Worm (Caenorhabditis elegans) whole organism, young adult: Measurements from ENCODE around the gene tbb-1.
A peak's percentile ranks its signal among the peaks of the same experiment; 100 is the strongest.

Experiments used
- B0261.1 ChIP-seq: sonication (generic microtip); optimal IDR thresholded peaks from 2 replicates; lab custom pipeline; 2016; ENCODE audit warnings: mild to moderate bottlenecking, missing genetic modification characterization, moderate library complexity, missing compliant biosample characterization
- C06A6.2 ChIP-seq: fragments of 200-800 bp; sonication (Bioruptor generic); conservative IDR thresholded peaks from 2 replicates; pipeline ENCODE4 v1.3.6; 2022; ENCODE audit warnings: missing genetic modification characterization, missing compliant biosample characterization
- C17E4.6 ChIP-seq: fragments of 200-800 bp; sonication (Bioruptor generic); IDR thresholded peaks from 2 replicates; pipeline ENCODE4 v1.3.6; 2022; ENCODE audit warnings: missing genetic modification reagents, missing genetic modification characterization, missing compliant biosample characterization
- F10E7.11 ChIP-seq: sonication (generic microtip); optimal IDR thresholded peaks from 2 replicates; lab custom pipeline; 2017; ENCODE audit warnings: mild to moderate bottlenecking, missing genetic modification characterization, moderate library complexity, missing compliant biosample characterization
- F22D6.2 ChIP-seq: sonication (generic microtip); optimal IDR thresholded peaks from 2 replicates; lab custom pipeline; 2016; ENCODE audit warnings: mild to moderate bottlenecking, missing genetic modification characterization, missing compliant biosample characterization
- F37B4.10 ChIP-seq: fragments of 200-800 bp; sonication (Bioruptor generic); IDR thresholded peaks from 2 replicates; pipeline ENCODE4 v1.3.6; 2022; ENCODE audit warnings: missing genetic modification characterization, missing compliant biosample characterization
- F49E8.2 ChIP-seq: sonication (generic microtip); optimal IDR thresholded peaks from 3 replicates; lab custom pipeline; 2017; ENCODE audit warnings: missing genetic modification characterization, mild to moderate bottlenecking, missing compliant biosample characterization, antibody characterized with exemption, moderate library complexity; ENCODE audit not compliant: insufficient read depth
- F52B5.7 ChIP-seq: sonication (generic microtip); optimal IDR thresholded peaks from 2 replicates; lab custom pipeline; 2016; ENCODE audit warnings: mild to moderate bottlenecking, missing genetic modification characterization, missing compliant biosample characterization
- F57C9.4 ChIP-seq: sonication (generic microtip); optimal IDR thresholded peaks from 2 replicates; lab custom pipeline; 2017; ENCODE audit warnings: mild to moderate bottlenecking, missing genetic modification characterization, missing compliant biosample characterization
- K12H6.12 ChIP-seq: fragments of 200-800 bp; sonication (Bioruptor generic); optimal IDR thresholded peaks from 2 replicates; lab custom pipeline; 2018; ENCODE audit warnings: mild to moderate bottlenecking, missing genetic modification characterization, missing compliant biosample characterization
- T07F8.4 ChIP-seq: sonication (generic microtip); optimal IDR thresholded peaks from 2 replicates; lab custom pipeline; 2016; ENCODE audit warnings: mild to moderate bottlenecking, missing genetic modification characterization, moderate library complexity, missing compliant biosample characterization
- Y53F4B.3 ChIP-seq: fragments of 200-800 bp; sonication (Bioruptor generic); IDR thresholded peaks from 2 replicates; pipeline ENCODE4 v1.3.6; 2022; ENCODE audit warnings: missing genetic modification reagents, missing genetic modification characterization, missing compliant biosample characterization
- Y53G8AR.9 ChIP-seq: fragments of 200-800 bp; sonication (Bioruptor generic); conservative IDR thresholded peaks from 2 replicates; pipeline ENCODE4 v1.3.6; 2022; ENCODE audit warnings: missing genetic modification reagents, missing genetic modification characterization, missing compliant biosample characterization
- Y79H2A.3 ChIP-seq: fragments of 200-800 bp; sonication (Bioruptor generic); conservative IDR thresholded peaks from 2 replicates; pipeline ENCODE4 v1.3.6; 2022; ENCODE audit warnings: missing genetic modification reagents, missing genetic modification characterization, missing compliant biosample characterization
- ZK185.1 ChIP-seq: sonication (generic microtip); optimal IDR thresholded peaks from 2 replicates; lab custom pipeline; 2016; ENCODE audit warnings: mild to moderate bottlenecking, missing genetic modification characterization, missing compliant biosample characterization; ENCODE audit not compliant: poor library complexity, severe bottlenecking
- aptf-2 ChIP-seq: fragments of 200-800 bp; sonication (Bioruptor generic); conservative IDR thresholded peaks from 2 replicates; pipeline ENCODE4 v1.3.6; 2022; ENCODE audit warnings: missing genetic modification reagents, missing genetic modification characterization, missing compliant biosample characterization
- atf-7 ChIP-seq: sonication (generic microtip); optimal IDR thresholded peaks from 2 replicates; lab custom pipeline; 2017; ENCODE audit warnings: mild to moderate bottlenecking, missing genetic modification characterization, missing compliant biosample characterization
- bed-1 ChIP-seq: fragments of 200-800 bp; sonication (Bioruptor generic); IDR thresholded peaks from 2 replicates; pipeline ENCODE4 v1.3.6; 2022; ENCODE audit warnings: missing genetic modification reagents, missing genetic modification characterization, missing compliant biosample characterization
- ceh-40 ChIP-seq: fragments of 200-800 bp; sonication (Bioruptor generic); IDR thresholded peaks from 2 replicates; pipeline ENCODE4 v1.3.6; 2022; ENCODE audit warnings: missing genetic modification characterization, missing compliant biosample characterization
- die-1 ChIP-seq: sonication (generic microtip); optimal IDR thresholded peaks from 2 replicates; lab custom pipeline; 2016; ENCODE audit warnings: missing genotype, mild to moderate bottlenecking, missing genetic modification characterization, missing compliant biosample characterization
- dpff-1 ChIP-seq: sonication (generic microtip); optimal IDR thresholded peaks from 2 replicates; lab custom pipeline; 2017; ENCODE audit warnings: mild to moderate bottlenecking, missing genetic modification characterization, missing compliant biosample characterization
- efl-1 ChIP-seq: fragments of 150-350 bp; optimal IDR thresholded peaks from 2 replicates; lab custom pipeline; 2014; ENCODE audit warnings: missing biosample characterization, missing genetic modification reagents, missing genetic modification characterization
- ets-4 ChIP-seq: fragments of 200-800 bp; sonication (Bioruptor generic); optimal IDR thresholded peaks from 2 replicates; lab custom pipeline; 2018; ENCODE audit warnings: mild to moderate bottlenecking, missing genetic modification characterization, missing compliant biosample characterization
- him-1 ChIP-seq: sonication (generic microtip); optimal IDR thresholded peaks from 2 replicates; lab custom pipeline; 2016; ENCODE audit warnings: missing genotype, missing genetic modification reagents, missing genetic modification characterization, missing compliant biosample characterization
- hlh-12 ChIP-seq: sonication (generic microtip); optimal IDR thresholded peaks from 2 replicates; lab custom pipeline; 2016; ENCODE audit warnings: missing genetic modification characterization, missing compliant biosample characterization
- hlh-26 ChIP-seq: fragments of 200-800 bp; sonication (Bioruptor generic); conservative IDR thresholded peaks from 2 replicates; pipeline ENCODE4 v1.3.6; 2022; ENCODE audit warnings: missing genetic modification reagents, missing genetic modification characterization, missing compliant biosample characterization
- hmg-20 ChIP-seq: fragments of 200-800 bp; sonication (Bioruptor generic); IDR thresholded peaks from 2 replicates; pipeline ENCODE4 v1.3.6; 2022; ENCODE audit warnings: missing genetic modification reagents, missing genetic modification characterization, missing compliant biosample characterization
- hrde-1 ChIP-seq: sonication (generic microtip); optimal IDR thresholded peaks from 2 replicates; lab custom pipeline; 2016; ENCODE audit warnings: missing genetic modification characterization, mild to moderate bottlenecking, missing compliant biosample characterization, moderate library complexity, missing genotype, missing genetic modification reagents, borderline replicate concordance
- lag-1 ChIP-seq: fragments of 200-800 bp; sonication (Bioruptor generic); IDR thresholded peaks from 2 replicates; pipeline ENCODE4 v1.3.6; 2022; ENCODE audit warnings: missing genetic modification reagents, missing genetic modification characterization, missing compliant biosample characterization
- lin-40 ChIP-seq: sonication (generic microtip); optimal IDR thresholded peaks from 2 replicates; lab custom pipeline; 2016; ENCODE audit warnings: missing genetic modification characterization, mild to moderate bottlenecking, missing compliant biosample characterization, missing genotype, missing genetic modification reagents
- lsy-27 ChIP-seq: sonication (generic microtip); optimal IDR thresholded peaks from 2 replicates; lab custom pipeline; 2017; ENCODE audit warnings: missing genetic modification characterization, mild to moderate bottlenecking, missing compliant biosample characterization, antibody characterized with exemption, missing genotype, borderline replicate concordance; ENCODE audit not compliant: insufficient read depth
- madf-10 ChIP-seq: sonication (generic microtip); optimal IDR thresholded peaks from 2 replicates; lab custom pipeline; 2016; ENCODE audit warnings: mild to moderate bottlenecking, missing genetic modification characterization, missing compliant biosample characterization
- nhr-120 ChIP-seq: fragments of 200-800 bp; sonication (Bioruptor generic); IDR thresholded peaks from 2 replicates; pipeline ENCODE4 v1.3.6; 2022; ENCODE audit warnings: missing genetic modification characterization, missing compliant biosample characterization
- nhr-179 ChIP-seq: sonication (generic microtip); optimal IDR thresholded peaks from 2 replicates; lab custom pipeline; 2016; ENCODE audit warnings: mild to moderate bottlenecking, missing genetic modification characterization, missing compliant biosample characterization
- nhr-27 ChIP-seq: fragments of 200-800 bp; sonication (Bioruptor generic); optimal IDR thresholded peaks from 2 replicates; lab custom pipeline; 2018; ENCODE audit warnings: mild to moderate bottlenecking, missing genetic modification characterization, moderate library complexity, missing compliant biosample characterization
- rcor-1 ChIP-seq: fragments of 200-800 bp; sonication (Bioruptor generic); IDR thresholded peaks from 2 replicates; pipeline ENCODE4 v1.3.6; 2022; ENCODE audit warnings: missing genetic modification reagents, missing genetic modification characterization, missing compliant biosample characterization
- rpc-1 ChIP-seq, 2 experiments: fragments of 150-350 bp in 1 of 2; sonication (generic microtip) in 1 of 2; optimal IDR thresholded peaks; 2 replicates each; lab custom pipeline; 2014 to 2018; ENCODE audit warnings: missing biosample characterization in 1 of 2, missing genetic modification characterization in 1 of 2, missing genetic modification reagents in 1 of 2, missing genotype in 1 of 2
- snpc-3.4 ChIP-seq: sonication (generic microtip); optimal IDR thresholded peaks from 2 replicates; lab custom pipeline; 2017; ENCODE audit warnings: missing genetic modification characterization, mild to moderate bottlenecking, missing compliant biosample characterization, antibody characterized with exemption, moderate library complexity, missing genotype, missing genetic modification reagents
- somi-1 ChIP-seq: fragments of 200-800 bp; sonication (Bioruptor generic); optimal IDR thresholded peaks from 2 replicates; lab custom pipeline; 2018; ENCODE audit warnings: mild to moderate bottlenecking, missing genetic modification characterization, missing compliant biosample characterization
- sptf-2 ChIP-seq: fragments of 200-800 bp; sonication (Bioruptor generic); optimal IDR thresholded peaks from 2 replicates; lab custom pipeline; 2018; ENCODE audit warnings: mild to moderate bottlenecking, missing genetic modification characterization, missing compliant biosample characterization
- tbx-9 ChIP-seq: sonication (generic microtip); optimal IDR thresholded peaks from 2 replicates; lab custom pipeline; 2016; ENCODE audit warnings: borderline replicate concordance, missing genetic modification characterization, inconsistent platforms, missing compliant biosample characterization
- zim-3 ChIP-seq: sonication (generic microtip); optimal IDR thresholded peaks from 2 replicates; lab custom pipeline; 2017; ENCODE audit warnings: mild to moderate bottlenecking, missing genetic modification characterization, moderate library complexity, missing compliant biosample characterization
- ztf-18 ChIP-seq: sonication (generic microtip); optimal IDR thresholded peaks from 2 replicates; lab custom pipeline; 2016; ENCODE audit warnings: missing genotype, mild to moderate bottlenecking, missing genetic modification characterization, missing compliant biosample characterization
- ztf-22 ChIP-seq: fragments of 200-800 bp; sonication (Bioruptor generic); optimal IDR thresholded peaks from 2 replicates; lab custom pipeline; 2018; ENCODE audit warnings: mild to moderate bottlenecking, missing genetic modification characterization, moderate library complexity, missing compliant biosample characterization
- ztf-6 ChIP-seq: fragments of 200-800 bp; sonication (Bioruptor generic); IDR thresholded peaks from 2 replicates; pipeline ENCODE4 v1.3.6; 2022; ENCODE audit warnings: missing genetic modification reagents, missing genetic modification characterization, missing compliant biosample characterization

tbb-1 gene

DNA sequence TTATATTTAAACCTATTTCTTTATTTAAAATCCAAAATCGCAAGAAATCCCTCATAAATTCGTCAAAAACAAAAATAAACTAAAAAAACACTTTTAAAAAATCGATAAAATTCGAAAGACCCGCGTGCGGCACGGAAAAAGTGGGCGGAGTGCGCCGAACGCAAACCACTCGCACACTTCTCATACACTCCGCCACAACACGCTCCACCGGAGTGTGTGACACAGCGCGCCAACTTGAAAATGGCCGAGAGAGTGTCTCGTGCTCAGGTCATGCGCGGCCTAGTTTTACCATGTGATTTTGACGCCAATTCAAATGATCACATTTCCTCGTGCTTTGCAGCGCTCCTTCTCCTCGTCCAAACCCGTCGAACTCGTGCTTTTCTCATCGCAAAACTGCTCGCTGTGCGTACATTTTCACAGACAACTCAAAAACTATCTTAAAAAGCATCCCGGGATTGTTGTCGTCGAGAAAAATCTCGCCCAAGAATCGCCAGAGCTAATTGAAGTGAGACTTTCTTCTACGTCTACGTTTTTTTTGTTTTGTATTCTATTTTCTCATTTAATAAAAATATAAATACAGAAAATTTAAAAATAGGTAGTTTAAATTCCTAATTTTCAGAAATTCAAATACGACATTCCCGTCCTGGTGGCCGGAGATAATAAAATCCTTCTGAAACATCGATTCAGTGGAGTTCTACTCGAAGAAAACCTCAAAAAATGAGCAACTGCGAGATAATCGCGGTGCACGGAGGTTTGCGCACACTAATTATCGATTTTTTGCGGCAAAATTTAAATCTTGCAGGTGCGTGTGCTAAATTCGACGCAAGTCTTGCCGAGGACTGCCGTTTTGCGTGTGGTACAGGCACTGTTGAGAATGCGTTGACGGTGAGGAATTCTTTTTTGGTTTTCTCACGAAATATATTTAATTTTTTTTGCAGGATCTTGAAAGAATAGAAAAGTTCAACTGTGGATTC is 17.1 kb upstream of the tbb-1 start, which contains the start of gene tasp-1 (continued):
- peak; percentile 90 for TF ChIP-seq him-1 (tag; lab: Kevin White, UChicago)
- TF ChIP-seq efl-1 (GFP tag; lab: Kevin White, UChicago) = peak; percentile 99
- TF ChIP-seq ceh-40 = peak; percentile 94
- TF ChIP-seq F37B4.10 (GFP tag; lab: Robert Waterston, UW) = peak; percentile 99
- TF ChIP-seq F49E8.2 (tag; lab: Kevin White, UChicago) = peak; percentile 98
- TF ChIP-seq dpff-1 (tag; lab: Kevin White, UChicago) = peak; percentile 98
- peak; percentile 98 for TF ChIP-seq zim-3 (tag; lab: Kevin White, UChicago)
- TF ChIP-seq die-1 = peak; percentile 98
- TF ChIP-seq Y53G8AR.9 (GFP tag; lab: Robert Waterston, UW) = peak; percentile 100
- TF ChIP-seq hmg-20 (GFP tag; lab: Robert Waterston, UW) = peak; percentile 95
- peak; percentile 100 for TF ChIP-seq C06A6.2 (GFP tag; lab: Robert Waterston, UW)
- peak; percentile 89 for TF ChIP-seq tbx-9 (tag; lab: Kevin White, UChicago)
- TF ChIP-seq bed-1 (GFP tag; lab: Robert Waterston, UW) = peak; percentile 98
- peak; percentile 53 for TF ChIP-seq rpc-1 (optimal IDR thresholded peaks at IDR 0.05; lab: Kevin White, UChicago)
- peak; percentile 8 for TF ChIP-seq rpc-1 (tag; optimal IDR thresholded peaks at IDR 0.05; lab: Kevin White, UChicago)
- peak; percentile 100 for TF ChIP-seq somi-1
- no peak for TF ChIP-seq hlh-26
- TF ChIP-seq hlh-12 (tag; lab: Kevin White, UChicago) = no peak
- peak; percentile 38 for TF ChIP-seq nhr-179 (tag; lab: Kevin White, UChicago)
- TF ChIP-seq F57C9.4 (tag; lab: Kevin White, UChicago) = peak; percentile 98
- TF ChIP-seq Y53F4B.3 (GFP tag; lab: Robert Waterston, UW) = peak; percentile 94
- TF ChIP-seq T07F8.4 (tag; lab: Kevin White, UChicago) = peak; percentile 96
- TF ChIP-seq ztf-6 (GFP tag; lab: Robert Waterston, UW) = peak; percentile 99
- peak; percentile 100 for TF ChIP-seq ztf-22 (GFP tag; lab: Kevin White, UChicago)
- peak; percentile 96 for TF ChIP-seq F22D6.2 (tag; lab: Kevin White, UChicago)
- TF ChIP-seq F10E7.11 = peak; percentile 99
- TF ChIP-seq madf-10 (tag; lab: Kevin White, UChicago) = peak; percentile 98
- TF ChIP-seq lsy-27 (tag; lab: Kevin White, UChicago) = peak; percentile 68
- peak; percentile 99 for TF ChIP-seq rcor-1
- peak; percentile 95 for TF ChIP-seq hrde-1 (tag; lab: Kevin White, UChicago)
- TF ChIP-seq C17E4.6 (GFP tag; lab: Robert Waterston, UW) = peak; percentile 100
- TF ChIP-seq nhr-120 (GFP tag; lab: Robert Waterston, UW) = peak; percentile 97
- TF ChIP-seq ztf-18 (tag; lab: Kevin White, UChicago) = peak; percentile 93
- TF ChIP-seq snpc-3.4 (tag; lab: Kevin White, UChicago) = peak; percentile 95
- peak; percentile 54 for TF ChIP-seq B0261.1 (tag; lab: Kevin White, UChicago)
- peak; percentile 100 for TF ChIP-seq Y79H2A.3 (GFP tag; lab: Robert Waterston, UW)
- TF ChIP-seq lin-40 (tag; lab: Kevin White, UChicago) = peak; percentile 99
- peak; percentile 95 for TF ChIP-seq lag-1 (GFP tag; lab: Robert Waterston, UW)
- TF ChIP-seq sptf-2 = peak; percentile 99
- peak; percentile 98 for TF ChIP-seq nhr-27
- peak; percentile 99 for TF ChIP-seq F52B5.7 (tag; lab: Kevin White, UChicago)
- TF ChIP-seq aptf-2 = peak; percentile 94
- TF ChIP-seq ets-4 (GFP tag; lab: Kevin White, UChicago) = peak; percentile 100
- peak; percentile 100 for TF ChIP-seq K12H6.12 (tag; lab: Kevin White, UChicago)
- TF ChIP-seq atf-7 (tag; lab: Kevin White, UChicago) = peak; percentile 100
- peak; percentile 99 for TF ChIP-seq ZK185.1 (tag; lab: Kevin White, UChicago)
